Fruit fly (Drosophila melanogaster) whole organism, adult: ENCODE data around the gene Vajk1.

Source experiments
- CG11617 ChIP-seq: fragments of 200-800 bp; sonication (Bioruptor generic); optimal IDR thresholded peaks from 2 replicates; lab custom pipeline; 2017; ENCODE audit warnings: mild to moderate bottlenecking, missing biosample characterization, missing genetic modification reagents, missing genetic modification characterization
- CG7045 ChIP-seq: fragments of 200-800 bp; sonication (Bioruptor generic); optimal IDR thresholded peaks from 2 replicates; lab custom pipeline; 2017; ENCODE audit warnings: missing biosample characterization, mild to moderate bottlenecking, missing genetic modification characterization
- Hr96 ChIP-seq: fragments of 200-800 bp; sonication (Bioruptor generic); optimal IDR thresholded peaks from 2 replicates; lab custom pipeline; 2016; ENCODE audit warnings: missing biosample characterization, missing genetic modification characterization
- Mnt ChIP-seq: fragments of 200-800 bp; sonication (Bioruptor generic); optimal IDR thresholded peaks from 2 replicates; lab custom pipeline; 2016; ENCODE audit warnings: missing biosample characterization, mild to moderate bottlenecking, missing genetic modification characterization
- cnc ChIP-seq, 2 experiments: fragments of >200 bp; optimal IDR thresholded peaks; 2 replicates each; lab custom pipeline; 2017
- ovo ChIP-seq: fragments of 200-800 bp; sonication (Bioruptor generic); optimal IDR thresholded peaks from 2 replicates; lab custom pipeline; 2016; ENCODE audit warnings: missing biosample characterization, missing genetic modification characterization

- TF ChIP-seq Hr96: no peak
- TF ChIP-seq Mnt (GFP tag; lab: Kevin White, UChicago): no peak
- no peak for TF ChIP-seq ovo (GFP tag; lab: Kevin White, UChicago)
- TF ChIP-seq CG11617 (GFP tag; lab: Kevin White, UChicago): no peak
- TF ChIP-seq cnc (optimal IDR thresholded peaks at IDR 0.05; lab: Kevin White, UChicago): no peak
- no peak for TF ChIP-seq CG7045
Measured at dm6 chr2L:13963467-13964122, 40.2 kb upstream of the Vajk1 start, which contains the start of gene NimB1.
